Worm (Caenorhabditis elegans) whole organism, late embryonic: ENCODE results near the gene ptc-3.

Experiments used
- ceh-14 ChIP-seq: sonication (generic microtip); optimal IDR thresholded peaks from 2 replicates; lab custom pipeline; 2016; ENCODE audit warnings: missing genotype, missing genetic modification characterization, missing compliant biosample characterization
- ceh-45 ChIP-seq: fragments of 200-800 bp; sonication (Bioruptor generic); IDR thresholded peaks from 2 replicates; pipeline ENCODE4 v1.3.6; 2022; ENCODE audit warnings: missing genetic modification reagents, missing genetic modification characterization, missing compliant biosample characterization
- hlh-30 ChIP-seq: sonication (generic microtip); optimal IDR thresholded peaks from 2 replicates; lab custom pipeline; 2017; ENCODE audit warnings: antibody characterized with exemption, missing genetic modification characterization, missing compliant biosample characterization; ENCODE audit not compliant: insufficient read depth
- lin-11 ChIP-seq: fragments of 200-800 bp; sonication (Bioruptor generic); optimal IDR thresholded peaks from 2 replicates; lab custom pipeline; 2018; ENCODE audit warnings: mild to moderate bottlenecking, missing genetic modification characterization, missing compliant biosample characterization
- nfya-1 ChIP-seq: sonication (generic microtip); optimal IDR thresholded peaks from 2 replicates; lab custom pipeline; 2017; ENCODE audit warnings: missing genetic modification characterization, mild to moderate bottlenecking, missing compliant biosample characterization, antibody characterized with exemption, moderate library complexity
- pat-9 ChIP-seq: fragments of 200-800 bp; sonication (Bioruptor generic); optimal IDR thresholded peaks from 2 replicates; lab custom pipeline; 2018; ENCODE audit warnings: mild to moderate bottlenecking, missing genetic modification characterization, moderate library complexity, missing compliant biosample characterization
- tbx-2 ChIP-seq: sonication (generic microtip); optimal IDR thresholded peaks from 2 replicates; lab custom pipeline; 2016; ENCODE audit warnings: missing genetic modification characterization, missing compliant biosample characterization
- ttx-3 ChIP-seq: sonication (generic microtip); optimal IDR thresholded peaks from 2 replicates; lab custom pipeline; 2016; ENCODE audit warnings: missing genetic modification reagents, missing genetic modification characterization, missing compliant biosample characterization
- ztf-16 ChIP-seq: sonication (generic microtip); optimal IDR thresholded peaks from 2 replicates; lab custom pipeline; 2017; ENCODE audit warnings: missing genetic modification characterization, missing compliant biosample characterization

DNA sequence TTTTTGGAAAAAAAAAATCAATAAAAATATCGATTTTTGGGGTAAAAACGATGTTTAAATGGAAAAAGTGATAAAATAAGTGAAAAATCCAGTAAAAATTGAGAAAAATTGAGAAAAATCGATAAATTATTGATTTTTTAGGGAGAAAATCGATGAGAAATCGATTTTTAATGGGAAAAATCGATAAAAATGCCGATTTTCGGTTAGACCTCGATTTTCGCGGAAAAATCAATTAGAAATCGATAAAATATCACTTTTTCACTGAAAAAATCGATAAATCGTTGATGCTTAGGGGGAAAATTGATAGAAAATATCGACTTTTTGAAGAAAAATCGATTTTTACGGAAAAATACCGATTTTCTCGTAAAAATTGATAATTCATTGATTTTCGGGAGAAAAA, 48.8 kb upstream of the ptc-3 start:
- TF ChIP-seq ceh-14 (tag; lab: Kevin White, UChicago) = no peak
- no peak for TF ChIP-seq pat-9 (tag; lab: Kevin White, UChicago)
- TF ChIP-seq ttx-3 (tag; lab: Kevin White, UChicago) = no peak
- TF ChIP-seq ceh-45 (GFP tag; lab: Robert Waterston, UW) = no peak
- TF ChIP-seq nfya-1 (tag; lab: Kevin White, UChicago) = no peak
- no peak for TF ChIP-seq tbx-2
- TF ChIP-seq ztf-16 (tag; lab: Kevin White, UChicago) = no peak
- no peak for TF ChIP-seq lin-11
- no peak for TF ChIP-seq hlh-30 (tag; lab: Kevin White, UChicago)
